Worm (Caenorhabditis elegans) whole organism, L1 larva: ENCODE measurements around the gene hpk-1.

Experiments
- C04F5.9 ChIP-seq: sonication (generic microtip); optimal IDR thresholded peaks from 2 replicates; lab custom pipeline; 2016; ENCODE audit warnings: missing genetic modification characterization, missing compliant biosample characterization
- aha-1 ChIP-seq: fragments of 150-350 bp; optimal IDR thresholded peaks from 2 replicates; lab custom pipeline; 2014; ENCODE audit warnings: missing biosample characterization, missing genetic modification characterization
- aly-2 ChIP-seq: fragments of 150-350 bp; optimal IDR thresholded peaks from 2 replicates; lab custom pipeline; 2014; ENCODE audit warnings: missing biosample characterization, missing genetic modification characterization
- ama-1 ChIP-seq: fragments of 150-350 bp; optimal IDR thresholded peaks from 2 replicates; lab custom pipeline; 2014
- blmp-1 ChIP-seq: fragments of 150-350 bp; optimal IDR thresholded peaks from 2 replicates; lab custom pipeline; 2014; ENCODE audit warnings: missing biosample characterization, missing genetic modification characterization
- ceh-82 ChIP-seq, 3 experiments: fragments of 150-350 bp in 1 of 3; sonication (generic microtip) in 2 of 3; optimal IDR thresholded peaks; 2 replicates each; lab custom pipeline; 2014 to 2017; ENCODE audit warnings: missing biosample characterization in 3 of 3, missing genetic modification characterization in 3 of 3
- dpl-1 ChIP-seq, 3 experiments: fragments of 150-350 bp in 2 of 3; sonication (generic microtip) in 1 of 3; optimal IDR thresholded peaks; 2 replicates each; lab custom pipeline; 2014 to 2017; ENCODE audit warnings: missing biosample characterization in 3 of 3, missing genetic modification characterization in 3 of 3, missing genetic modification reagents in 3 of 3
- dsc-1 ChIP-seq: sonication (generic microtip); optimal IDR thresholded peaks from 2 replicates; lab custom pipeline; 2016; ENCODE audit warnings: mild to moderate bottlenecking, missing genetic modification characterization, missing compliant biosample characterization
- efl-1 ChIP-seq, 4 experiments: fragments of 150-350 bp; optimal IDR thresholded peaks in 3 of 4; peaks in 1 of 4; 1 replicate in 1 of 4; 2 replicates in 3 of 4; lab custom pipeline; 2014; ENCODE audit warnings: missing biosample characterization in 2 of 4, missing genetic modification characterization in 2 of 4, missing genetic modification reagents in 2 of 4
- egl-13 ChIP-seq: sonication (generic microtip); optimal IDR thresholded peaks from 2 replicates; lab custom pipeline; 2016; ENCODE audit warnings: missing genotype, missing genetic modification reagents, missing genetic modification characterization, missing compliant biosample characterization
- egl-27 ChIP-seq, 2 experiments: fragments of 150-350 bp in 1 of 2; sonication (generic microtip); optimal IDR thresholded peaks; 3 replicates each; lab custom pipeline; 2017 to 2018; ENCODE audit warnings: missing biosample characterization in 2 of 2, missing genetic modification characterization in 2 of 2, missing genetic modification reagents in 2 of 2
- elt-2 ChIP-seq: sonication (generic microtip); optimal IDR thresholded peaks from 2 replicates; lab custom pipeline; 2016; ENCODE audit warnings: missing genetic modification characterization, mild to moderate bottlenecking, inconsistent platforms, missing compliant biosample characterization, missing genetic modification reagents
- elt-3 ChIP-seq, 6 experiments: fragments of 150-350 bp in 1 of 6; sonication (generic microtip); optimal IDR thresholded peaks; 2 replicates each; lab custom pipeline; 2017 to 2018; ENCODE audit warnings: missing biosample characterization in 6 of 6, missing genetic modification characterization in 6 of 6, inconsistent platforms in 1 of 6
- fkh-10 ChIP-seq: sonication (generic microtip); optimal IDR thresholded peaks from 2 replicates; lab custom pipeline; 2017; ENCODE audit warnings: missing biosample characterization, missing genetic modification reagents, missing genetic modification characterization
- fkh-8 ChIP-seq: sonication (generic microtip); optimal IDR thresholded peaks from 2 replicates; lab custom pipeline; 2016; ENCODE audit warnings: mild to moderate bottlenecking, missing genetic modification characterization, missing compliant biosample characterization
- fos-1 ChIP-seq: fragments of 150-350 bp; optimal IDR thresholded peaks from 2 replicates; lab custom pipeline; 2014; ENCODE audit warnings: missing biosample characterization, missing genetic modification characterization
- hlh-17 ChIP-seq: fragments of 200-800 bp; sonication (Bioruptor generic); optimal IDR thresholded peaks from 2 replicates; lab custom pipeline; 2018; ENCODE audit warnings: missing genetic modification characterization, mild to moderate bottlenecking, missing compliant biosample characterization, moderate library complexity, borderline replicate concordance
- hlh-4 ChIP-seq: sonication (generic microtip); optimal IDR thresholded peaks from 2 replicates; lab custom pipeline; 2016; ENCODE audit warnings: mild to moderate bottlenecking, missing genetic modification characterization, missing compliant biosample characterization
- isw-1 ChIP-seq: fragments of 200-800 bp; sonication (Bioruptor generic); IDR thresholded peaks from 2 replicates; pipeline ENCODE4 v1.3.6; 2022; ENCODE audit warnings: missing genetic modification characterization, missing compliant biosample characterization
- lin-14 ChIP-seq: fragments of 200-800 bp; sonication (Bioruptor generic); optimal IDR thresholded peaks from 2 replicates; lab custom pipeline; 2018; ENCODE audit warnings: mild to moderate bottlenecking, missing genetic modification characterization, moderate library complexity, missing compliant biosample characterization
- lin-35 ChIP-seq, 2 experiments: fragments of 150-350 bp; optimal IDR thresholded peaks; 2 replicates each; lab custom pipeline; 2014; ENCODE audit warnings: missing biosample characterization in 2 of 2, missing genetic modification characterization in 2 of 2, missing genetic modification reagents in 2 of 2
- lsy-2 ChIP-seq, 2 experiments: fragments of 150-350 bp; optimal IDR thresholded peaks; 2 replicates each; lab custom pipeline; 2014; ENCODE audit warnings: missing biosample characterization in 2 of 2, missing genetic modification characterization in 2 of 2
- mab-9 ChIP-seq: fragments of 200-800 bp; sonication (Bioruptor generic); IDR thresholded peaks from 2 replicates; pipeline ENCODE4 v1.3.6; 2022; ENCODE audit warnings: missing genetic modification reagents, missing genetic modification characterization, missing compliant biosample characterization
- mdl-1 ChIP-seq, 2 experiments: fragments of 150-350 bp; optimal IDR thresholded peaks; 2 replicates each; lab custom pipeline; 2014 to 2017; ENCODE audit warnings: missing biosample characterization in 2 of 2, missing genetic modification characterization in 2 of 2, inconsistent platforms in 1 of 2
- mef-2 ChIP-seq: fragments of 150-350 bp; optimal IDR thresholded peaks from 2 replicates; lab custom pipeline; 2014; ENCODE audit warnings: missing biosample characterization, missing genetic modification characterization
- nhr-11 ChIP-seq: fragments of 150-350 bp; optimal IDR thresholded peaks from 2 replicates; lab custom pipeline; 2014; ENCODE audit warnings: missing biosample characterization, missing genetic modification characterization
- nhr-12 ChIP-seq: sonication (generic microtip); optimal IDR thresholded peaks from 2 replicates; lab custom pipeline; 2017; ENCODE audit warnings: missing biosample characterization, missing genetic modification characterization
- nhr-19 ChIP-seq: fragments of 200-800 bp; sonication (Bioruptor generic); conservative IDR thresholded peaks from 2 replicates; pipeline ENCODE4 v1.3.6; 2022; ENCODE audit warnings: missing genetic modification characterization, missing compliant biosample characterization
- nhr-20 ChIP-seq: sonication (generic microtip); optimal IDR thresholded peaks from 2 replicates; lab custom pipeline; 2016; ENCODE audit warnings: mild to moderate bottlenecking, missing genetic modification characterization, missing compliant biosample characterization
- nhr-237 ChIP-seq: fragments of 150-350 bp; optimal IDR thresholded peaks from 2 replicates; lab custom pipeline; 2014; ENCODE audit warnings: missing biosample characterization, missing genetic modification characterization
- nhr-71 ChIP-seq: sonication (generic microtip); optimal IDR thresholded peaks from 2 replicates; lab custom pipeline; 2016; ENCODE audit warnings: mild to moderate bottlenecking, missing genetic modification characterization, moderate library complexity, missing compliant biosample characterization
- nhr-76 ChIP-seq: sonication (generic microtip); optimal IDR thresholded peaks from 2 replicates; lab custom pipeline; 2017; ENCODE audit warnings: missing biosample characterization, missing genetic modification characterization
- nhr-84 ChIP-seq: sonication (generic microtip); optimal IDR thresholded peaks from 2 replicates; lab custom pipeline; 2017; ENCODE audit warnings: missing biosample characterization, missing genetic modification characterization
- nhr-85 ChIP-seq: sonication (generic microtip); peaks from one replicate; lab custom pipeline; 2016; ENCODE audit warnings: missing genetic modification characterization, inconsistent platforms, missing compliant biosample characterization
- nhr-90 ChIP-seq: sonication (generic microtip); optimal IDR thresholded peaks from 2 replicates; lab custom pipeline; 2016; ENCODE audit warnings: mild to moderate bottlenecking, missing genetic modification characterization, missing compliant biosample characterization; ENCODE audit not compliant: poor library complexity
- pqm-1 ChIP-seq: sonication (generic microtip); optimal IDR thresholded peaks from 3 replicates; lab custom pipeline; 2017; ENCODE audit warnings: missing biosample characterization, missing genetic modification characterization
- rnt-1 ChIP-seq: sonication (generic microtip); optimal IDR thresholded peaks from 2 replicates; lab custom pipeline; 2016; ENCODE audit warnings: mild to moderate bottlenecking, missing genetic modification characterization, moderate library complexity, missing compliant biosample characterization
- skn-1 ChIP-seq: fragments of 150-350 bp; optimal IDR thresholded peaks from 2 replicates; lab custom pipeline; 2014; ENCODE audit warnings: missing biosample characterization, missing genetic modification characterization
- snu-23 ChIP-seq: sonication (generic microtip); optimal IDR thresholded peaks from 2 replicates; lab custom pipeline; 2016; ENCODE audit warnings: missing genetic modification characterization, missing compliant biosample characterization
- sup-37 ChIP-seq: fragments of 200-800 bp; sonication (Bioruptor generic); optimal IDR thresholded peaks from 2 replicates; lab custom pipeline; 2018; ENCODE audit warnings: mild to moderate bottlenecking, missing genetic modification characterization, missing compliant biosample characterization
- unc-98 ChIP-seq: fragments of 200-800 bp; sonication (Bioruptor generic); IDR thresholded peaks from 2 replicates; pipeline ENCODE4 v1.3.6; 2022; ENCODE audit warnings: missing genetic modification characterization, missing compliant biosample characterization
- vab-15 ChIP-seq: sonication (generic microtip); optimal IDR thresholded peaks from 2 replicates; lab custom pipeline; 2017; ENCODE audit warnings: missing genotype, mild to moderate bottlenecking, missing genetic modification characterization, missing compliant biosample characterization
- xbp-1 ChIP-seq: sonication (generic microtip); optimal IDR thresholded peaks from 2 replicates; lab custom pipeline; 2016; ENCODE audit warnings: missing genetic modification characterization, missing compliant biosample characterization
- ztf-4 ChIP-seq: fragments of 150-350 bp; optimal IDR thresholded peaks from 2 replicates; lab custom pipeline; 2014; ENCODE audit warnings: missing biosample characterization, missing genetic modification characterization

hpk-1 gene

DNA sequence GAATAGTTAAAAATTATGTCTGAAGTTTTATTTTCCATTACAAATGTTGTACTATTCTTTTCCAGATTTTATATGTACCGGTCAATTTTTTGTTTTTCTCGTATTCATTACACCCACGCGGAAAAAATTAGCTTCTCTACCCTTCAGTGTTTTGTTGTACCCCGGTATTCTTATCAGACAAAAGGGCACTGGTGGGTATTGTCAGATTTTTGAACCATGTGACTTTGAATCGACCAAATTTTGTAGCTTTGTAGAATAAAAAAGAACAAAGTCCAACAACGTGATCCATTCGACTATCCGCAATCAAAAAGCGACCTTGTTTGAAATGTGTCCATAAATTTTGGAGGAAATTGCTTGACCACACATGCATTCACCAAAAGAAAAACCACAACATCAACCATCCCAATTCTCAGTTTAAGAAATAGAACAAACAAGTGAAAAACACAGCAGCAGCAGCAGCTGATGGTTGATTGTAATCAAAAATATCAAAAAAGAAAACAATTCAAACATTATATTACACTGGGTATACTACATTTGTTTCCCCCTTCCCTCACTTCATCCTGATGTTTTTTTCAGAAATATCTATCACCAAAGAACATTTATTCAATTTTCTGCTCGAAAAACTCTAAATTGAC lies 27.5 kb upstream of the hpk-1 start:
- TF ChIP-seq lsy-2 (tag; optimal IDR thresholded peaks at IDR 0.05; lab: Kevin White, UChicago): peak in 1 of 2 experiments; percentile 32
- TF ChIP-seq snu-23 (GFP tag; lab: Kevin White, UChicago): peak; percentile 10
- peak in 1 of 2 experiments; percentile 83 for TF ChIP-seq mdl-1 (tag; optimal IDR thresholded peaks at IDR 0.05; lab: Kevin White, UChicago)
- peak; percentile 35 for TF ChIP-seq nhr-90
- peak; percentile 49 for TF ChIP-seq nhr-71
- peak; percentile 30 for TF ChIP-seq nhr-19
- peak; percentile 48 for TF ChIP-seq lin-14 (GFP tag; lab: Kevin White, UChicago)
- TF ChIP-seq pqm-1 (tag; lab: Kevin White, UChicago): no peak
- no peak for TF ChIP-seq nhr-84 (tag; lab: Kevin White, UChicago)
- no peak for TF ChIP-seq egl-13 (tag; lab: Kevin White, UChicago)
- peak in 2 of 6 experiments; percentile 48 to 64 for TF ChIP-seq elt-3 (tag; optimal IDR thresholded peaks at IDR 0.05; lab: Kevin White, UChicago)
- TF ChIP-seq dsc-1 (tag; lab: Kevin White, UChicago): no peak
- peak; percentile 61 for TF ChIP-seq elt-2
- TF ChIP-seq nhr-20: peak; percentile 44
- TF ChIP-seq nhr-85: peak; percentile 82
- TF ChIP-seq lin-35 (GFP tag; optimal IDR thresholded peaks at IDR 0.05; lab: Kevin White, UChicago): peak in 1 of 2 experiments; percentile 56
- TF ChIP-seq blmp-1 (tag; lab: Kevin White, UChicago): peak; percentile 40

DNA sequence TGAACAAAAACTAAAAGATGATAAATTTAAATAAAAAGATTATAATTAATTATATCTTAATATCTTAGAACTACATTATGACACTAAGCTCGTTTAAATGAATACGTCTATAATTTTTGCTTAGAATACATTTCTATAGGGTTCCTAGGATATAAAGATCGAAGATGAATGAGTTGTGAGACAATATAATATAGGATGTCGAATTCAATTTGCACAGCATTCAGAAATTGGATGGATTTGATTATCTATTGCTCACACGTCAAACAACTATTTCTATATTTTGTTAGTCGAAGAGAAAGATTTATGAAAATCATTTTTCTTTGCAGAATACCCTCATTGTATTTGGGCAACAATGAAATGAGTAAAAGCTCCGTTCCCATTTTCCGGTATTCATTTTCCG lies 21.9 kb upstream of the hpk-1 start:
- TF ChIP-seq fkh-10 (GFP tag; lab: Kevin White, UChicago) (peak; percentile 43), lin-14 (GFP tag; lab: Kevin White, UChicago) (peak; percentile 26), vab-15 (tag; lab: Kevin White, UChicago) (no peak)
- TF ChIP-seq, all 84 proteins: peak for 2

DNA sequence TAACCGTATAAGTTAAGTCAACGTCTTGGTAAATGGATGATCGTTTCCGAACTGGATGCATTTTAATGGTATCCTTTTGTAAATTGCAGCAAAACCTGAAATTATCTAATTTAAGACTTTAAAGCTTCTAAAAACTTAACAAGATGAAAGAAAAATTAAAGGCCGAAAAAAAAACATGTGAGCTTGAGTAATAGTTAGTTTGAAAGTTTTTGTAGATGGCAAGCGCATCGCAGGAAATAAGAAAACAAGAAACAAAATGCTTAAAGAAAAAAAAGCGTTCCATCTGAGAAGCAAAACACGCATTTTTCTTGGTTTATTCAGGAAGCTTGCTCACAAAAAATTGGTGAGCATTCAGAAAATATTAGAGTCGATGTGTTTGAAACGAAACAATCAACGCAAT lies 18.7 kb upstream of the hpk-1 start, which contains the start of gene rab-37:
Gene rab-37 (minus strand): TSS at position 101 of the 400 bp plus-strand sequence.
- TF ChIP-seq ama-1: no peak
- TF ChIP-seq nhr-84 (tag; lab: Kevin White, UChicago): no peak
- no peak for TF ChIP-seq nhr-19
- TF ChIP-seq egl-27 (tag; optimal IDR thresholded peaks at IDR 0.05; lab: Kevin White, UChicago): no peak
- TF ChIP-seq rnt-1: no peak
- no peak for TF ChIP-seq hlh-17 (GFP tag; lab: Kevin White, UChicago)
- TF ChIP-seq ztf-4 (tag; lab: Kevin White, UChicago): no peak
- TF ChIP-seq mab-9 (GFP tag; lab: Robert Waterston, UW): no peak
- TF ChIP-seq nhr-76 (tag; lab: Kevin White, UChicago): no peak
- no peak for TF ChIP-seq lin-35 (GFP tag; optimal IDR thresholded peaks at IDR 0.05; lab: Kevin White, UChicago)
- no peak for TF ChIP-seq C04F5.9 (tag; lab: Kevin White, UChicago)
- no peak for TF ChIP-seq isw-1 (GFP tag; lab: Robert Waterston, UW)
- no peak for TF ChIP-seq aly-2 (tag; lab: Kevin White, UChicago)
- no peak for TF ChIP-seq sup-37

DNA sequence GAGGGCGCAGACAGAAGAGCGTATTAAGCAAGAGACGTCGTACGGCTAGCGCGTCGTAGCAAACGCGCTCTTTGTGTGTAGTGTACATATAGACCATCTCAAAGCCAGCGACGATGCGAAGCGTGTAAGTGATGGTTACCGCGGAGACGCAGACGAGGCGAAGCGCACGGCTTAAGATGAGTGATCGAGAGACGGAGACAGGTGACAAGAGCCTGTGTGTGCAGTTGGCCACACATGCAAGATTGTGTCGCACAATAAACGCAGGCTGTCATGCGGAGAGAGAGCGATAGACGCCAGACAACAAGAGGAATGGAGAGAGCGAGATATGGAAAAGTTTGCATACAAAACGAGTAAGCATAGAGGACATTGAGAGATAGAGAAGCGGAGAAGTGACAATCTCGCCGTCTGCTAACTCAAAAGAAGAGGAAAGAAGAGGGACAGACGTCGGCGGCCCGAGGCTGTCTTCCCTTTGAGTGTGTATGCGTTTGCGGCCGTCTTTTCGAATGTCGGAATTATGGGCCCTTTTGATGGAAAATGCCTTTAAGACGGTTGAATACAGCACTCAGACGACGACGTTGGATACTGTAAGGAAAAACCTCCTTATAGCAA lies 5.8 kb upstream of the hpk-1 start:
- peak; percentile 96 for TF ChIP-seq xbp-1 (tag; lab: Kevin White, UChicago)
- peak; percentile 84 for TF ChIP-seq fkh-8 (tag; lab: Kevin White, UChicago)
- peak; percentile 92 to 99 for TF ChIP-seq efl-1 (optimal IDR thresholded peaks at IDR 0.05; lab: Kevin White, UChicago)
- peak; percentile 38 to 93 for TF ChIP-seq efl-1 (GFP tag; optimal IDR thresholded peaks at IDR 0.05 in 1 of 2; lab: Kevin White, UChicago)
- TF ChIP-seq unc-98 (GFP tag; lab: Robert Waterston, UW): no peak
- TF ChIP-seq nhr-20: peak; percentile 97
- peak; percentile 88 for TF ChIP-seq nhr-11 (tag; lab: Kevin White, UChicago)
- TF ChIP-seq ceh-82 (tag; optimal IDR thresholded peaks at IDR 0.05; lab: Kevin White, UChicago): peak; percentile 45 to 51 (median 49)
- TF ChIP-seq pqm-1 (tag; lab: Kevin White, UChicago): no peak
- TF ChIP-seq nhr-12: no peak
- no peak for TF ChIP-seq nhr-237
- TF ChIP-seq elt-3 (tag; optimal IDR thresholded peaks at IDR 0.05; lab: Kevin White, UChicago): peak in 1 of 6 experiments; percentile 43
- peak in 1 of 2 experiments; percentile 73 for TF ChIP-seq egl-27 (tag; optimal IDR thresholded peaks at IDR 0.05; lab: Kevin White, UChicago)
- no peak for TF ChIP-seq hlh-4 (tag; lab: Kevin White, UChicago)
- TF ChIP-seq aha-1 (tag; lab: Kevin White, UChicago): peak; percentile 1
- TF ChIP-seq egl-13 (tag; lab: Kevin White, UChicago): peak; percentile 96
- peak; percentile 54 for TF ChIP-seq fos-1 (tag; lab: Kevin White, UChicago)
- peak; percentile 19 to 45 (median 22) for TF ChIP-seq dpl-1 (GFP tag; optimal IDR thresholded peaks at IDR 0.05; lab: Kevin White, UChicago)
- peak; percentile 6 for TF ChIP-seq blmp-1 (tag; lab: Kevin White, UChicago)
- TF ChIP-seq mef-2: peak; percentile 84
- no peak for TF ChIP-seq skn-1
- TF ChIP-seq isw-1 (GFP tag; lab: Robert Waterston, UW): peak; percentile 81
